Worm (Caenorhabditis elegans) whole organism, young adult: Measurements from ENCODE around the gene T05A7.3.

Experiments used
- F57A8.1 ChIP-seq: fragments of 200-800 bp; sonication (Bioruptor generic); optimal IDR thresholded peaks from 2 replicates; lab custom pipeline; 2018; ENCODE audit warnings: mild to moderate bottlenecking, missing genetic modification characterization, moderate library complexity, missing compliant biosample characterization
- bed-2 ChIP-seq: fragments of 200-800 bp; sonication (Bioruptor generic); IDR thresholded peaks from 2 replicates; pipeline ENCODE4 v1.3.6; 2022; ENCODE audit warnings: missing genetic modification reagents, missing genetic modification characterization, missing compliant biosample characterization
- hlh-26 ChIP-seq: fragments of 200-800 bp; sonication (Bioruptor generic); conservative IDR thresholded peaks from 2 replicates; pipeline ENCODE4 v1.3.6; 2022; ENCODE audit warnings: missing genetic modification reagents, missing genetic modification characterization, missing compliant biosample characterization
- unc-62 ChIP-seq: fragments of 150-350 bp; optimal IDR thresholded peaks from 2 replicates; lab custom pipeline; 2014; ENCODE audit warnings: missing biosample characterization, missing genetic modification reagents, missing genetic modification characterization

DNA sequence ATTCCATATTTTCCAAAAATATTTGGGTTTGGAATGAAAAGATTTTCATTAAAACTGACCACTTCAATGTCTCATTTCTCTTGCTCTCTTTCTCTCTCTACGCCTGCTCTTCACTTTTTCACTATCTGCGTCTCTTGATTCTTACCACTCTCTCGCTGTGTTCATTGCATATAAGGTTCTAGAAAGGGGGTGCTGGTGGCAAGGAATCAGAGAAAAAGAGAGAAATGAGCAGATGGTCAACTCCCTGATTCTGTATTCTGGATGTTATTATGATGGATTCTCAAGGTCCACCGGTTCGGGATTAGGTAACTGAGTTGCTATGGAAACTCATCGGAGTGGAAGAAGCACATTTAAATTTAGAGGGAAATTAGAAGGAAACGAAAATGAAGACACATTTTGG, 34.8 kb upstream of the T05A7.3 start:
- no peak for TF ChIP-seq F57A8.1 (GFP tag; lab: Kevin White, UChicago)
- TF ChIP-seq bed-2 (GFP tag; lab: Robert Waterston, UW), result no peak
- TF ChIP-seq hlh-26 (GFP tag; lab: Robert Waterston, UW), result no peak
- TF ChIP-seq unc-62 (GFP tag; lab: Kevin White, UChicago), result no peak
